Fruit fly (Drosophila melanogaster): ENCODE measurements around the gene CG10654.

DNA sequence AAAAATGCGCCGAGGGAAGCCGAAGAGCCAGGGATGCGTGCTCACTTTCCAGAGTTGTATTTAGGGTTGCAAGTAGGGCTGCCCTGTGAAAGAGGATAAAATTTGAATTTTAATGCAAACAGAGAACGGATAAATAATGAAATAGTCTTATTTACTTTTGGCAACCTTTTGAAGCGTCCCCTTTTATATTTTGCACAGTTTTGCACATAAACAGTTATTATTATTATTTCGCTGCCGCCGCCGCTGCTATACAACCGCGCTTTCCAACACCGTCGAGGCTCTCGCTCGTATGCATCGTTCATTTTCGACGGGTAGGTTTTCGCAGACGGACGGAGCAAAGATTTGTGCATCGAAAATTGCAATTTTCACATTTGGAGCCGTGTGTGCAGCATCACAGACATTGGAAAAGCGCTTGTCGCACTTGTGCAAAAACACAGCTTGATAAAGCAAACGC lies 7.1 kb upstream of the CG10654 start, which contains the start of the genes sti and tral:
- TF ChIP-seq cic (GFP tag; optimal IDR thresholded peaks at IDR 0.05) (peak; percentile 78), cnc (optimal IDR thresholded peaks at IDR 0.05) (no peak)
